Worm (Caenorhabditis elegans) whole organism, mixed stage, embryonic: Measurements from ENCODE around the gene soc-1.

Experiments
- bed-3 ChIP-seq: fragments of 200-800 bp; sonication (Bioruptor generic); optimal IDR thresholded peaks from 3 replicates; lab custom pipeline; 2018; ENCODE audit warnings: mild to moderate bottlenecking, missing genetic modification characterization, moderate library complexity, missing compliant biosample characterization
- blmp-1 ChIP-seq: fragments of 150-350 bp; optimal IDR thresholded peaks from 2 replicates; lab custom pipeline; 2014; ENCODE audit warnings: missing biosample characterization, missing genetic modification characterization
- ceh-83 ChIP-seq: fragments of 200-800 bp; sonication (Bioruptor generic); optimal IDR thresholded peaks from 2 replicates; lab custom pipeline; 2018; ENCODE audit warnings: mild to moderate bottlenecking, missing genetic modification characterization, missing compliant biosample characterization
- ces-1 ChIP-seq: fragments of 150-350 bp; optimal IDR thresholded peaks from 2 replicates; lab custom pipeline; 2014; ENCODE audit warnings: missing biosample characterization, missing genetic modification reagents, missing genetic modification characterization
- cnd-1 ChIP-seq: fragments of 200-800 bp; sonication (Bioruptor generic); optimal IDR thresholded peaks from 2 replicates; lab custom pipeline; 2018; ENCODE audit warnings: mild to moderate bottlenecking, missing genetic modification characterization, missing compliant biosample characterization
- drap-1 ChIP-seq: fragments of 200-800 bp; sonication (Bioruptor generic); optimal IDR thresholded peaks from 3 replicates; lab custom pipeline; 2018; ENCODE audit warnings: mild to moderate bottlenecking, missing genetic modification characterization, missing compliant biosample characterization
- elt-1 ChIP-seq: sonication (generic microtip); optimal IDR thresholded peaks from 2 replicates; lab custom pipeline; 2017; ENCODE audit warnings: missing genetic modification characterization, mild to moderate bottlenecking, missing compliant biosample characterization, antibody characterized with exemption, moderate library complexity, borderline replicate concordance; ENCODE audit not compliant: insufficient read depth
- elt-3 ChIP-seq: fragments of 150-350 bp; optimal IDR thresholded peaks from 2 replicates; lab custom pipeline; 2014; ENCODE audit warnings: missing biosample characterization, missing genetic modification characterization
- flh-1 ChIP-seq: fragments of 200-800 bp; sonication (Bioruptor generic); optimal IDR thresholded peaks from 2 replicates; lab custom pipeline; 2018; ENCODE audit warnings: mild to moderate bottlenecking, missing genetic modification characterization, moderate library complexity, missing compliant biosample characterization
- ham-2 ChIP-seq: fragments of 200-800 bp; sonication (Bioruptor generic); optimal IDR thresholded peaks from 2 replicates; lab custom pipeline; 2018; ENCODE audit warnings: mild to moderate bottlenecking, missing genetic modification characterization, missing compliant biosample characterization
- hlh-1 ChIP-seq: fragments of 150-350 bp; optimal IDR thresholded peaks from 2 replicates; lab custom pipeline; 2014; ENCODE audit warnings: missing biosample characterization, missing genetic modification reagents, missing genetic modification characterization
- lin-13 ChIP-seq: fragments of 150-350 bp; optimal IDR thresholded peaks from 2 replicates; lab custom pipeline; 2014; ENCODE audit warnings: missing biosample characterization, missing genetic modification characterization
- lin-32 ChIP-seq: fragments of 200-800 bp; sonication (Bioruptor generic); optimal IDR thresholded peaks from 2 replicates; lab custom pipeline; 2018; ENCODE audit warnings: mild to moderate bottlenecking, missing genetic modification characterization, missing compliant biosample characterization
- lsy-2 ChIP-seq: fragments of 150-350 bp; optimal IDR thresholded peaks from 2 replicates; lab custom pipeline; 2014; ENCODE audit warnings: missing biosample characterization, missing genetic modification characterization
- mab-5 ChIP-seq: fragments of 150-350 bp; optimal IDR thresholded peaks from 2 replicates; lab custom pipeline; 2014; ENCODE audit warnings: missing biosample characterization, missing genetic modification characterization
- mep-1 ChIP-seq: fragments of 150-350 bp; optimal IDR thresholded peaks from 2 replicates; lab custom pipeline; 2017; ENCODE audit warnings: missing biosample characterization, missing genetic modification reagents, missing genetic modification characterization, inconsistent platforms
- nhr-12 ChIP-seq: fragments of 150-350 bp; optimal IDR thresholded peaks from 2 replicates; lab custom pipeline; 2014; ENCODE audit warnings: missing biosample characterization, missing genetic modification characterization
- nhr-2 ChIP-seq: fragments of 150-350 bp; optimal IDR thresholded peaks from 2 replicates; lab custom pipeline; 2014; ENCODE audit warnings: missing biosample characterization, missing genetic modification characterization
- nhr-237 ChIP-seq: fragments of 150-350 bp; optimal IDR thresholded peaks from 2 replicates; lab custom pipeline; 2014; ENCODE audit warnings: missing biosample characterization, missing genetic modification characterization
- nhr-28 ChIP-seq: fragments of 150-350 bp; optimal IDR thresholded peaks from 2 replicates; lab custom pipeline; 2014; ENCODE audit warnings: missing biosample characterization, missing genetic modification characterization
- nhr-76 ChIP-seq: sonication (generic microtip); optimal IDR thresholded peaks from 2 replicates; lab custom pipeline; 2017; ENCODE audit warnings: missing biosample characterization, missing genetic modification characterization
- pha-4 ChIP-seq: fragments of 150-350 bp; optimal IDR thresholded peaks from 2 replicates; lab custom pipeline; 2018; ENCODE audit warnings: missing biosample characterization, missing genetic modification reagents, missing genetic modification characterization
- sem-2 ChIP-seq: fragments of 200-800 bp; sonication (Bioruptor generic); optimal IDR thresholded peaks from 2 replicates; lab custom pipeline; 2018; ENCODE audit warnings: mild to moderate bottlenecking, missing genetic modification characterization, missing compliant biosample characterization
- snpc-4 ChIP-seq: fragments of 150-350 bp; optimal IDR thresholded peaks from 2 replicates; lab custom pipeline; 2014; ENCODE audit warnings: missing biosample characterization, missing genetic modification characterization
- sptf-1 ChIP-seq: sonication (generic microtip); optimal IDR thresholded peaks from 2 replicates; lab custom pipeline; 2017; ENCODE audit warnings: mild to moderate bottlenecking, missing genetic modification characterization, moderate library complexity, missing compliant biosample characterization
- tbx-8 ChIP-seq: fragments of 200-800 bp; sonication (Bioruptor generic); optimal IDR thresholded peaks from 2 replicates; lab custom pipeline; 2018; ENCODE audit warnings: mild to moderate bottlenecking, missing genetic modification characterization, moderate library complexity, missing compliant biosample characterization
- unc-39 ChIP-seq: fragments of 150-350 bp; optimal IDR thresholded peaks from 2 replicates; lab custom pipeline; 2014; ENCODE audit warnings: missing biosample characterization, missing genetic modification characterization
- unc-62 ChIP-seq: fragments of 150-350 bp; optimal IDR thresholded peaks from 2 replicates; lab custom pipeline; 2014; ENCODE audit warnings: missing biosample characterization, missing genetic modification reagents, missing genetic modification characterization
- zip-8 ChIP-seq: fragments of 150-350 bp; optimal IDR thresholded peaks from 2 replicates; lab custom pipeline; 2014; ENCODE audit warnings: missing biosample characterization, missing genetic modification characterization
- ztf-11 ChIP-seq: fragments of 150-350 bp; optimal IDR thresholded peaks from 2 replicates; lab custom pipeline; 2014; ENCODE audit warnings: missing biosample characterization, missing genetic modification characterization

The soc-1 gene

DNA sequence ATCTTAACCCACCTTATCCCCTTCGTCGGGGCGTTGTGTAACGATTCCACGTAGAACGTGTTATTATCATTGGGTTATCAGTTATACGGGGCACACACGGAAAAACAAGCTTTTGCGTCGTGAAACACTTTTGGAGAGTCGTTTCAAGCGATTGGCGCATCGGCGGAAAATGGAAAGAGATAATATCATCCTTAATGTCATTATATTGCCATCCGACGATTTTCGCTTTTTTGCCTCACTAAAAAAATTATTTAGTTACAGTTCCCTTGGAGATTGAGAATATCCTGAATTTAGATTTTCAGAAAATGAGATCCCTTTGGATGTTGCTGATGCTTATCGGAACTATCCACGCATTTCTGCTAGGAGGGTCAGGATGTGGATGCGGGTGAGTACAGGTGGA lies 5.8 kb downstream of the soc-1 start, which contains the start of gene F41F3.8:
Gene F41F3.8 (plus strand): TSS at position 301 of the 400 bp plus-strand sequence.
- TF ChIP-seq lin-32 (GFP tag; lab: Kevin White, UChicago) (no peak), nhr-237 (tag; lab: Kevin White, UChicago) (no peak), drap-1 (no peak), bed-3 (GFP tag; lab: Kevin White, UChicago) (no peak), tbx-8 (GFP tag; lab: Kevin White, UChicago) (no peak), sptf-1 (tag; lab: Kevin White, UChicago) (no peak), lsy-2 (no peak), ztf-11 (no peak), mep-1 (tag; lab: Kevin White, UChicago) (no peak), pha-4 (no peak), zip-8 (tag; lab: Kevin White, UChicago) (no peak), ham-2 (GFP tag; lab: Kevin White, UChicago) (no peak), blmp-1 (no peak)

ce11 chrV:4649649-4650384 lies 7.1 kb downstream of the soc-1 start:
- TF ChIP-seq cnd-1 (tag; lab: Kevin White, UChicago) = no peak
- TF ChIP-seq sptf-1 (tag; lab: Kevin White, UChicago) = no peak
- TF ChIP-seq lin-13 (tag; lab: Kevin White, UChicago) = no peak
- TF ChIP-seq hlh-1 (tag; lab: Kevin White, UChicago) = no peak

DNA sequence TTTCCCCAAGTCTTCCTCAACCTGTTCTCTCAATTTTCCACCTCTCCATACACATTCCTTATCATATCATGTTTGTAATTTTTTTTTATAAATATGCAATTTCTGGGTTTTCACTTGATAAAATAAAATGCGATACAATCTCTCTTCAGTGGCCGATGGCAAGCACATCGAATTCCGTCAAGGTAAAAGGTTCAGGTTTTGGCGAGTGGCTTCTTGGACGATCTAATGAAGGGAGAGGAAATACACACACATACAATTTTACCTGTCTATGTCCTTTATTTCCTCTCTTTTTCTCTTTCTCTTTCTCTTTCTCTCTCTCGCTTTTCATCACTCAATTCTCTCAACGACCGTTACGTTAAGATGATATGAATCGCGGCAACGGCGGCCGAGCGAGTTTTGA lies 8.7 kb downstream of the soc-1 start:
- TF ChIP-seq elt-1 (tag; lab: Kevin White, UChicago) = peak; percentile 53
- peak; percentile 20 for TF ChIP-seq ham-2 (GFP tag; lab: Kevin White, UChicago)
- no peak for TF ChIP-seq elt-3 (tag; lab: Kevin White, UChicago)
- TF ChIP-seq lsy-2 = no peak
- TF ChIP-seq, all 35 proteins: peak for 2

DNA sequence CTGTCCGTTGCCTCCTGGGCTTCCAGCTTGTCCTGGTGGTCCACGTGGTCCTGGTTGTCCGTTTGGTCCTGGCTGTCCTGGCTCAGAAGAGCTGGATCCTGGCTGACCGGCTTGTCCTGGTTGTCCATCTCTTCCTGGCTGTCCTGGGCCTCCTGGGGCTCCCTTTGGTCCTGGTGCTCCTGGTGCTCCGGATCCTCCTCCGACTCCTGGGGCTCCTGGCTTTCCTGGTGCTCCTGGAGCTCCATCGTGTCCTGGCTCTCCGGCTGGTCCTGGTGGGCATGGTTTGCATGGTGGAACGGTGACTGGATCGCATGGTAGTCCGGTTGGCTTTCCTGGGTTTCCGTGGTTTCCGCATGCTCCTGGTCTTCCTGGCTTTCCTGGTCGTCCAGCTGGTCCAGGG lies 10.3 kb downstream of the soc-1 start:
- TF ChIP-seq sem-2 (GFP tag; lab: Kevin White, UChicago) (no peak), elt-1 (tag; lab: Kevin White, UChicago) (no peak), flh-1 (GFP tag; lab: Kevin White, UChicago) (no peak), ces-1 (GFP tag; lab: Kevin White, UChicago) (no peak), mep-1 (tag; lab: Kevin White, UChicago) (no peak), unc-39 (tag; lab: Kevin White, UChicago) (no peak), mab-5 (no peak), ceh-83 (GFP tag; lab: Kevin White, UChicago) (no peak), nhr-12 (tag; lab: Kevin White, UChicago) (no peak), tbx-8 (GFP tag; lab: Kevin White, UChicago) (no peak), snpc-4 (tag; lab: Kevin White, UChicago) (no peak), nhr-76 (tag; lab: Kevin White, UChicago) (no peak), nhr-2 (tag; lab: Kevin White, UChicago) (no peak), zip-8 (tag; lab: Kevin White, UChicago) (no peak), nhr-28 (tag; lab: Kevin White, UChicago) (no peak)
- TF ChIP-seq, all 35 proteins: peak for 0

- TF ChIP-seq lsy-2 (no peak), pha-4 (no peak), mab-5 (no peak), nhr-28 (tag; lab: Kevin White, UChicago) (no peak), lin-13 (tag; lab: Kevin White, UChicago) (no peak), unc-62 (GFP tag; lab: Kevin White, UChicago) (no peak)
Measured at ce11 chrV:4653871-4654605, 11.3 kb downstream of the soc-1 start, which contains the start of the genes col-139 and F41F3.1. TSS of gene col-139 (minus strand) at chrV:4653971. TSS of gene F41F3.1 (plus strand) at chrV:4654555.
